Fruit fly (Drosophila melanogaster) whole organism, embryonic: ENCODE measurements around the gene AP-1mu.

Experiments
- Bdp1 ChIP-seq: fragments of 200-800 bp; sonication (Bioruptor generic); optimal IDR thresholded peaks from 3 replicates; lab custom pipeline; 2016; ENCODE audit warnings: missing biosample characterization, missing genetic modification characterization
- CG10543 ChIP-seq: fragments of 200-800 bp; sonication (Bioruptor generic); optimal IDR thresholded peaks from 3 replicates; lab custom pipeline; 2017; ENCODE audit warnings: missing biosample characterization, mild to moderate bottlenecking, missing genetic modification characterization, moderate library complexity
- CG11398 ChIP-seq: fragments of 200-800 bp; sonication (Bioruptor generic); optimal IDR thresholded peaks from 2 replicates; lab custom pipeline; 2016; ENCODE audit warnings: missing biosample characterization, missing genetic modification characterization
- CG11560 ChIP-seq: fragments of 200-800 bp; sonication (Bioruptor generic); IDR thresholded peaks from 3 replicates; pipeline ENCODE4 v1.3.6; 2022; ENCODE audit warnings: missing biosample characterization, missing genetic modification characterization
- CG12071 ChIP-seq: fragments of 200-800 bp; sonication (Bioruptor generic); optimal IDR thresholded peaks from 3 replicates; lab custom pipeline; 2018; ENCODE audit warnings: missing biosample characterization, mild to moderate bottlenecking, missing genetic modification characterization
- CG13296 ChIP-seq: fragments of 200-800 bp; sonication (Bioruptor generic); optimal IDR thresholded peaks from 3 replicates; lab custom pipeline; 2018; ENCODE audit warnings: missing biosample characterization, mild to moderate bottlenecking, missing genetic modification characterization
- CG14710 ChIP-seq: fragments of 200-800 bp; sonication (Bioruptor generic); optimal IDR thresholded peaks from 3 replicates; lab custom pipeline; 2019; ENCODE audit warnings: missing biosample characterization, mild to moderate bottlenecking, missing genetic modification characterization, moderate library complexity
- CG17568 ChIP-seq: fragments of 200-800 bp; sonication (Bioruptor generic); optimal IDR thresholded peaks from 2 replicates; lab custom pipeline; 2018; ENCODE audit warnings: missing biosample characterization, mild to moderate bottlenecking, missing genetic modification characterization, moderate library complexity
- CG18619 ChIP-seq: fragments of 200-800 bp; sonication (Bioruptor generic); optimal IDR thresholded peaks from 3 replicates; lab custom pipeline; 2017; ENCODE audit warnings: missing biosample characterization, mild to moderate bottlenecking, missing genetic modification characterization
- CG3407 ChIP-seq: fragments of 200-800 bp; sonication (Bioruptor generic); optimal IDR thresholded peaks from 2 replicates; lab custom pipeline; 2018; ENCODE audit warnings: missing biosample characterization, mild to moderate bottlenecking, missing genetic modification characterization
- CG6689 ChIP-seq: fragments of 200-800 bp; sonication (Bioruptor generic); IDR thresholded peaks from 2 replicates; pipeline ENCODE4 v1.3.6; 2022; ENCODE audit warnings: missing biosample characterization, missing genetic modification characterization
- CG7372 ChIP-seq: fragments of 200-800 bp; sonication (Bioruptor generic); IDR thresholded peaks from 2 replicates; pipeline ENCODE4 v1.3.6; 2022; ENCODE audit warnings: missing biosample characterization, missing genetic modification characterization
- CG7987 ChIP-seq: fragments of 200-800 bp; sonication (Bioruptor generic); optimal IDR thresholded peaks from 2 replicates; lab custom pipeline; 2018; ENCODE audit warnings: missing biosample characterization, mild to moderate bottlenecking, missing genetic modification characterization, moderate library complexity
- CG8290 ChIP-seq, 3 experiments: fragments of 200-800 bp; sonication (Bioruptor generic); optimal IDR thresholded peaks; 2 replicates each; lab custom pipeline; 2016 to 2019; ENCODE audit warnings: missing biosample characterization in 3 of 3, missing genetic modification characterization in 3 of 3, mild to moderate bottlenecking in 2 of 3, moderate library complexity in 1 of 3
- CG8478 ChIP-seq: fragments of >200 bp; optimal IDR thresholded peaks from 2 replicates; lab custom pipeline; 2018
- CG9609 ChIP-seq: fragments of 200-800 bp; sonication (Bioruptor generic); optimal IDR thresholded peaks from 3 replicates; lab custom pipeline; 2016; ENCODE audit warnings: missing biosample characterization, missing genetic modification characterization
- CG9817 ChIP-seq: fragments of 200-800 bp; sonication (Bioruptor generic); optimal IDR thresholded peaks from 2 replicates; lab custom pipeline; 2018; ENCODE audit warnings: missing biosample characterization, mild to moderate bottlenecking, missing genetic modification characterization, moderate library complexity
- CHES-1-like ChIP-seq: fragments of 200-800 bp; sonication (Bioruptor generic); optimal IDR thresholded peaks from 2 replicates; lab custom pipeline; 2016; ENCODE audit warnings: missing biosample characterization, missing genetic modification characterization
- CrebB ChIP-seq: fragments of 200-800 bp; sonication (Bioruptor generic); optimal IDR thresholded peaks from 3 replicates; lab custom pipeline; 2018; ENCODE audit warnings: missing biosample characterization, mild to moderate bottlenecking, missing genetic modification characterization
- Ets65A ChIP-seq: fragments of 200-800 bp; sonication (Bioruptor generic); peaks from one replicate; lab custom pipeline; 2016; ENCODE audit warnings: missing biosample characterization, missing genetic modification characterization
- Mes4 ChIP-seq: fragments of 200-800 bp; sonication (Bioruptor generic); optimal IDR thresholded peaks from 2 replicates; lab custom pipeline; 2016; ENCODE audit warnings: missing biosample characterization, missing genetic modification characterization
- Myb ChIP-seq: fragments of 200-800 bp; sonication (Bioruptor generic); optimal IDR thresholded peaks from 2 replicates; lab custom pipeline; 2016; ENCODE audit warnings: missing biosample characterization, missing genetic modification characterization
- NK7.1 ChIP-seq: fragments of 200-800 bp; sonication (Bioruptor generic); optimal IDR thresholded peaks from 3 replicates; lab custom pipeline; 2016; ENCODE audit warnings: missing biosample characterization, missing genetic modification characterization
- Ravus ChIP-seq: fragments of 200-800 bp; sonication (Bioruptor generic); IDR thresholded peaks from 2 replicates; pipeline ENCODE4 v1.3.6; 2022; ENCODE audit warnings: missing biosample characterization, missing genetic modification characterization
- Scr ChIP-seq: fragments of 200-800 bp; sonication (Bioruptor generic); IDR thresholded peaks from 2 replicates; pipeline ENCODE4 v1.3.6; 2022; ENCODE audit warnings: missing biosample characterization, missing genetic modification characterization; ENCODE audit not compliant: partially characterized antibody
- Side ChIP-seq: fragments of 200-800 bp; sonication (Bioruptor generic); optimal IDR thresholded peaks from 2 replicates; lab custom pipeline; 2016; ENCODE audit warnings: missing biosample characterization, missing genetic modification characterization
- Sin3A ChIP-seq: fragments of >200 bp; optimal IDR thresholded peaks from 2 replicates; lab custom pipeline; 2018
- Six4 ChIP-seq: fragments of 200-800 bp; sonication (Bioruptor generic); optimal IDR thresholded peaks from 2 replicates; lab custom pipeline; 2016; ENCODE audit warnings: missing biosample characterization, missing genetic modification characterization
- Sox102F ChIP-seq: fragments of 200-800 bp; sonication (Bioruptor generic); optimal IDR thresholded peaks from 2 replicates; lab custom pipeline; 2018; ENCODE audit warnings: missing biosample characterization, mild to moderate bottlenecking, missing genetic modification characterization, moderate library complexity
- TFAM ChIP-seq: fragments of 200-800 bp; sonication (Bioruptor generic); optimal IDR thresholded peaks from 2 replicates; lab custom pipeline; 2017; ENCODE audit warnings: missing biosample characterization, missing genetic modification characterization, inconsistent platforms
- Taf1 ChIP-seq: fragments of 200-800 bp; sonication (Bioruptor generic); IDR thresholded peaks from 2 replicates; pipeline ENCODE4 v1.3.6; 2022; ENCODE audit warnings: missing biosample characterization, missing genetic modification characterization
- Usf ChIP-seq: fragments of 200-800 bp; sonication (Bioruptor generic); optimal IDR thresholded peaks from 2 replicates; lab custom pipeline; 2017; ENCODE audit warnings: missing genotype, missing biosample characterization, missing genetic modification characterization
- YL-1 ChIP-seq: fragments of 200-800 bp; sonication (Bioruptor generic); optimal IDR thresholded peaks from 3 replicates; lab custom pipeline; 2017; ENCODE audit warnings: missing biosample characterization, mild to moderate bottlenecking, missing genetic modification characterization
- ab ChIP-seq: fragments of 200-800 bp; sonication (Bioruptor generic); optimal IDR thresholded peaks from 2 replicates; lab custom pipeline; 2016; ENCODE audit warnings: missing biosample characterization, missing genetic modification characterization
- ato ChIP-seq: fragments of 200-800 bp; sonication (Bioruptor generic); IDR thresholded peaks from 2 replicates; pipeline ENCODE4 v1.3.6; 2022; ENCODE audit warnings: missing biosample characterization, missing genetic modification characterization; ENCODE audit not compliant: partially characterized antibody
- bab2 ChIP-seq: fragments of 200-800 bp; sonication (Bioruptor generic); optimal IDR thresholded peaks from 2 replicates; lab custom pipeline; 2016; ENCODE audit warnings: missing biosample characterization, missing genetic modification characterization
- br ChIP-seq: fragments of >200 bp; optimal IDR thresholded peaks from 2 replicates; lab custom pipeline; 2017
- dm ChIP-seq: fragments of 200-800 bp; sonication (Bioruptor generic); optimal IDR thresholded peaks from 3 replicates; lab custom pipeline; 2016; ENCODE audit warnings: missing biosample characterization, missing genetic modification characterization
- emc ChIP-seq: fragments of 200-800 bp; sonication (Bioruptor generic); optimal IDR thresholded peaks from 2 replicates; lab custom pipeline; 2016; ENCODE audit warnings: missing biosample characterization, missing genetic modification characterization
- esg ChIP-seq: fragments of 200-800 bp; sonication (Bioruptor generic); conservative IDR thresholded peaks from 2 replicates; pipeline ENCODE4 v1.3.6; 2022; ENCODE audit warnings: missing biosample characterization, missing genetic modification characterization
- eve ChIP-seq, 2 experiments: fragments of >200 bp; optimal IDR thresholded peaks; 2 replicates each; lab custom pipeline; 2017; ENCODE audit warnings: missing biosample characterization in 2 of 2, missing genetic modification characterization in 2 of 2
- ewg ChIP-seq: fragments of 200-800 bp; sonication (Bioruptor generic); optimal IDR thresholded peaks from 3 replicates; lab custom pipeline; 2017; ENCODE audit warnings: mild to moderate bottlenecking, missing biosample characterization, missing genetic modification reagents, missing genetic modification characterization
- grn ChIP-seq: fragments of 200-800 bp; sonication (Bioruptor generic); optimal IDR thresholded peaks from 3 replicates; lab custom pipeline; 2017; ENCODE audit warnings: missing biosample characterization, missing genetic modification characterization
- h ChIP-seq: fragments of >200 bp; optimal IDR thresholded peaks from 2 replicates; lab custom pipeline; 2017
- lilli ChIP-seq: fragments of 200-800 bp; sonication (Bioruptor generic); optimal IDR thresholded peaks from 3 replicates; lab custom pipeline; 2016; ENCODE audit warnings: missing biosample characterization, missing genetic modification characterization
- lola ChIP-seq, 3 experiments: fragments of >200 bp in 2 of 3; fragments of 200-800 bp in 1 of 3; sonication (Bioruptor generic) in 1 of 3; optimal IDR thresholded peaks; 2 replicates each; lab custom pipeline; 2017 to 2019; ENCODE audit warnings: missing biosample characterization in 3 of 3, missing genetic modification characterization in 3 of 3, mild to moderate bottlenecking in 1 of 3, moderate library complexity in 1 of 3
- maf-S ChIP-seq: fragments of 200-800 bp; sonication (Bioruptor generic); optimal IDR thresholded peaks from 2 replicates; lab custom pipeline; 2016; ENCODE audit warnings: missing biosample characterization, missing genetic modification characterization
- onecut ChIP-seq: fragments of 200-800 bp; sonication (Bioruptor generic); IDR thresholded peaks from 2 replicates; pipeline ENCODE4 v1.3.6; 2022; ENCODE audit warnings: missing biosample characterization, missing genetic modification characterization
- pb ChIP-seq: fragments of 200-800 bp; sonication (Bioruptor generic); optimal IDR thresholded peaks from 3 replicates; lab custom pipeline; 2016; ENCODE audit warnings: missing biosample characterization, missing genetic modification characterization
- tgo ChIP-seq: fragments of 200-800 bp; sonication (Bioruptor generic); IDR thresholded peaks from 3 replicates; pipeline ENCODE4 v1.3.6; 2022; ENCODE audit warnings: missing biosample characterization, missing genetic modification characterization
- unpg ChIP-seq: fragments of 200-800 bp; sonication (Bioruptor generic); optimal IDR thresholded peaks from 3 replicates; lab custom pipeline; 2018; ENCODE audit warnings: missing biosample characterization, mild to moderate bottlenecking, missing genetic modification characterization, moderate library complexity
- vfl ChIP-seq: fragments of 200-800 bp; sonication (Bioruptor generic); optimal IDR thresholded peaks from 2 replicates; lab custom pipeline; 2016; ENCODE audit warnings: missing biosample characterization, missing genetic modification characterization
- zfh1 ChIP-seq: fragments of 200-800 bp; sonication (Bioruptor generic); IDR thresholded peaks from 3 replicates; pipeline ENCODE4 v1.3.6; 2022; ENCODE audit warnings: missing biosample characterization, missing genetic modification characterization

AP-1mu gene

DNA sequence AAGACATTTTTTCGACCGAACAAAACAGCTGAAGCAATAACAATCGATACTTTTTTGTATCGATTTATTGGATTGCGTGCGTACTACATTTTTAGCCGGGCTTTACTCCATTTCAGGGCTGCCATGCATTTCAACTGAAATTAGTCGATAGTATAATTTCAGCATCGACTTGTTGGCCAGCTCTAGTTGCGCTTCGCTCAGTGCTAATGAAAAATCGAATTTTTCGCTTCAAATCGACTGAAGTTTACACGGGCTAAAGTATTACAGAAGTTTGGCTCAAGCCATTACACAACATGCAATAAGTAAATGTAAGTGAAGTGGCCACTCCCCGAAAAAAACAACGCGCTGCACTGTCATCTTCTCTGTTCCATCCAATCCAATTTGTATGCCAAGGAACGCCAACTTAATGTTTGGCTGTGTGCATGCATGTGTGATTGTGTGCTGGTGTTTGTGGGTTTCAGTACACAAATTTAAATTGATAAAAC lies 43.4 kb downstream of the AP-1mu start, which contains the start of the genes mRpL47, CG8176 and Kdm3 (continued):
- TF ChIP-seq h (lab: Kevin White, UChicago) = no peak
- TF ChIP-seq CG14710 (tag; lab: Kevin White, UChicago) = peak; percentile 86
- TF ChIP-seq CG11398 = peak; percentile 38
- TF ChIP-seq Bdp1 (GFP tag; lab: Kevin White, UChicago) = peak; percentile 58
- TF ChIP-seq onecut (GFP tag; lab: Robert Waterston, UW) = peak; percentile 91
- TF ChIP-seq Scr = no peak
- peak; percentile 85 for TF ChIP-seq lilli
- peak; percentile 25 for TF ChIP-seq unpg (GFP tag; lab: Kevin White, UChicago)
- TF ChIP-seq YL-1 (GFP tag; lab: Kevin White, UChicago) = peak; percentile 94
- peak in 1 of 3 experiments; percentile 19 for TF ChIP-seq lola (GFP tag; optimal IDR thresholded peaks at IDR 0.05; lab: Kevin White, UChicago)
- TF ChIP-seq CG8478 (lab: Kevin White, UChicago) = peak; percentile 54
- peak; percentile 60 for TF ChIP-seq CG9609 (GFP tag; lab: Kevin White, UChicago)
- peak; percentile 33 for TF ChIP-seq pb (GFP tag; lab: Kevin White, UChicago)
- TF ChIP-seq eve (GFP tag; optimal IDR thresholded peaks at IDR 0.05; lab: Kevin White, UChicago) = no peak
- TF ChIP-seq dm (GFP tag; lab: Kevin White, UChicago) = peak; percentile 89
- peak; percentile 70 for TF ChIP-seq CG10543 (GFP tag; lab: Kevin White, UChicago)
- peak; percentile 54 for TF ChIP-seq maf-S (GFP tag; lab: Kevin White, UChicago)
- TF ChIP-seq CG6689 = no peak
- TF ChIP-seq Sin3A = peak; percentile 96
- TF ChIP-seq CG3407 (GFP tag; lab: Kevin White, UChicago) = no peak
- TF ChIP-seq Myb (GFP tag; lab: Kevin White, UChicago) = peak; percentile 85
- TF ChIP-seq Mes4 (GFP tag; lab: Kevin White, UChicago) = no peak
- no peak for TF ChIP-seq ato (GFP tag; lab: Robert Waterston, UW)
- no peak for TF ChIP-seq Sox102F
- no peak for TF ChIP-seq CG17568
- TF ChIP-seq CG11560 (tag; lab: Robert Waterston, UW) = no peak
- peak; percentile 37 for TF ChIP-seq ewg (GFP tag; lab: Kevin White, UChicago)
- TF ChIP-seq CrebB = peak; percentile 47
- peak; percentile 60 for TF ChIP-seq bab2
- no peak for TF ChIP-seq Six4 (GFP tag; lab: Kevin White, UChicago)
- TF ChIP-seq CG7372 (GFP tag; lab: Robert Waterston, UW) = no peak
- peak; percentile 1 for TF ChIP-seq Usf (GFP tag; lab: Kevin White, UChicago)
- TF ChIP-seq CG18619 (GFP tag; lab: Kevin White, UChicago) = peak; percentile 2
- TF ChIP-seq tgo (GFP tag; lab: Robert Waterston, UW) = no peak
- TF ChIP-seq CG12071 (GFP tag; lab: Kevin White, UChicago) = no peak
- TF ChIP-seq Ravus (GFP tag; lab: Robert Waterston, UW) = no peak
- TF ChIP-seq NK7.1 = no peak
- TF ChIP-seq Side = peak; percentile 74
- no peak for TF ChIP-seq zfh1
- TF ChIP-seq CG7987 (GFP tag; lab: Kevin White, UChicago) = peak; percentile 76
- TF ChIP-seq emc (GFP tag; lab: Kevin White, UChicago) = peak; percentile 43
- peak; percentile 58 for TF ChIP-seq CG9817 (tag; lab: Kevin White, UChicago)
- TF ChIP-seq Ets65A (GFP tag; lab: Kevin White, UChicago) = peak; percentile 96
- TF ChIP-seq vfl (GFP tag; lab: Kevin White, UChicago) = peak; percentile 79
- peak; percentile 91 for TF ChIP-seq CHES-1-like (GFP tag; lab: Kevin White, UChicago)
- TF ChIP-seq CG13296 (GFP tag; lab: Kevin White, UChicago) = no peak
- TF ChIP-seq TFAM (GFP tag; lab: Kevin White, UChicago) = no peak
- no peak for TF ChIP-seq esg (GFP tag; lab: Robert Waterston, UW)
- TF ChIP-seq grn (GFP tag; lab: Kevin White, UChicago) = no peak
- peak; percentile 29 for TF ChIP-seq ab
- no peak for TF ChIP-seq br (lab: Kevin White, UChicago)
- no peak for TF ChIP-seq CG8290 (GFP tag; optimal IDR thresholded peaks at IDR 0.05; lab: Kevin White, UChicago)
- TF ChIP-seq CG8290 (tag; optimal IDR thresholded peaks at IDR 0.05; lab: Kevin White, UChicago) = peak in 1 of 2 experiments; percentile 95
- no peak for TF ChIP-seq Taf1
